Worm (Caenorhabditis elegans): Measurements from ENCODE around the gene pqn-15.

Gene pqn-15

ce11 chrX:4307559-4308005 is 821 bp upstream of the pqn-15 start (continued):
- TF ChIP-seq isw-1 (GFP tag; IDR thresholded peaks at IDR 0.05) (0 out of 2 replicates have a peak, but pooled peaks have one; percentile 15), ceh-90 (tag; optimal IDR thresholded peaks at IDR 0.05) (no peak), unc-98 (GFP tag; IDR thresholded peaks at IDR 0.05) (no peak), zag-1 (tag; optimal IDR thresholded peaks at IDR 0.05) (no peak), elt-3 (tag; optimal IDR thresholded peaks at IDR 0.05) (no peak), ces-1 (GFP tag; optimal IDR thresholded peaks at IDR 0.05) (no peak), unc-62 (GFP tag; optimal IDR thresholded peaks at IDR 0.05) (no peak), snu-23 (GFP tag; optimal IDR thresholded peaks at IDR 0.05) (peak; percentile 58), ceh-82 (tag; optimal IDR thresholded peaks at IDR 0.05) (peak in 2 of 3 experiments; percentile 4 to 15), nhr-47 (tag; optimal IDR thresholded peaks at IDR 0.05) (peak; percentile 55), lin-35 (GFP tag; optimal IDR thresholded peaks at IDR 0.05) (peak in 1 of 2 experiments; percentile 51), aha-1 (tag; optimal IDR thresholded peaks at IDR 0.05) (no peak), vab-15 (tag; optimal IDR thresholded peaks at IDR 0.05) (no peak), Y116A8C.19 (tag; optimal IDR thresholded peaks at IDR 0.05; ENCODE audit: borderline replicate concordance) (no peak), ceh-8 (GFP tag; optimal IDR thresholded peaks at IDR 0.05) (no peak), unc-86 (tag; optimal IDR thresholded peaks at IDR 0.05) (peak; percentile 44), lin-39 (tag; optimal IDR thresholded peaks at IDR 0.05) (no peak), nhr-237 (tag; optimal IDR thresholded peaks at IDR 0.05) (no peak), ama-1 (optimal IDR thresholded peaks at IDR 0.05) (no peak), irx-1 (tag; optimal IDR thresholded peaks at IDR 0.05) (peak; percentile 61), fkh-8 (tag; optimal IDR thresholded peaks at IDR 0.05) (peak; percentile 26), nhr-90 (tag; optimal IDR thresholded peaks at IDR 0.05; ENCODE audit: poor library complexity) (peak; percentile 18), ztf-11 (tag; optimal IDR thresholded peaks at IDR 0.05) (no peak), nhr-76 (tag; optimal IDR thresholded peaks at IDR 0.05) (no peak), mep-1 (tag; optimal IDR thresholded peaks at IDR 0.05) (peak; percentile 30), egl-13 (tag; optimal IDR thresholded peaks at IDR 0.05) (peak; percentile 15), C34B4.2 (tag; optimal IDR thresholded peaks at IDR 0.05) (no peak), fkh-4 (tag; optimal IDR thresholded peaks at IDR 0.05; ENCODE audit: borderline replicate concordance) (no peak), blmp-1 (tag; optimal IDR thresholded peaks at IDR 0.05) (no peak), nhr-12 (tag; optimal IDR thresholded peaks at IDR 0.05) (no peak), hlh-4 (tag; optimal IDR thresholded peaks at IDR 0.05) (no peak), efl-1 (optimal IDR thresholded peaks at IDR 0.05) (peak; percentile 4 to 15), efl-1 (GFP tag; optimal IDR thresholded peaks at IDR 0.05 in 1 of 2) (peak in 1 of 2 experiments; percentile 40), xbp-1 (tag; optimal IDR thresholded peaks at IDR 0.05) (peak; percentile 45), nhr-84 (tag; optimal IDR thresholded peaks at IDR 0.05) (no peak), lsy-2 (tag; optimal IDR thresholded peaks at IDR 0.05) (peak; percentile 13 to 41), mab-9 (GFP tag; IDR thresholded peaks at IDR 0.05) (no peak), ceh-63 (GFP tag; optimal IDR thresholded peaks at IDR 0.05) (no peak), hlh-17 (GFP tag; optimal IDR thresholded peaks at IDR 0.05; ENCODE audit: borderline replicate concordance) (no peak), lin-14 (GFP tag; optimal IDR thresholded peaks at IDR 0.05) (peak; percentile 76), snpc-4 (tag; optimal IDR thresholded peaks at IDR 0.05) (no peak), mef-2 (tag; optimal IDR thresholded peaks at IDR 0.05) (no peak), rnt-1 (tag; optimal IDR thresholded peaks at IDR 0.05) (peak; percentile 47), swsn-7 (tag; optimal IDR thresholded peaks at IDR 0.05) (peak; percentile 48), nhr-77 (tag; optimal IDR thresholded peaks at IDR 0.05) (no peak), elt-2 (tag; optimal IDR thresholded peaks at IDR 0.05) (peak; percentile 6), skn-1 (tag; optimal IDR thresholded peaks at IDR 0.05) (no peak), F16B12.6 (tag; optimal IDR thresholded peaks at IDR 0.05) (peak; percentile 85), zip-4 (GFP tag; optimal IDR thresholded peaks at IDR 0.05) (no peak), sup-37 (GFP tag; optimal IDR thresholded peaks at IDR 0.05) (no peak), dpl-1 (GFP tag; optimal IDR thresholded peaks at IDR 0.05) (peak in 2 of 3 experiments; percentile 20 to 28), sox-4 (tag; optimal IDR thresholded peaks at IDR 0.05) (no peak), egl-27 (tag; optimal IDR thresholded peaks at IDR 0.05) (no peak), sptf-1 (tag; optimal IDR thresholded peaks at IDR 0.05) (no peak)

All from whole organism, L1 larva.